Worm (Caenorhabditis elegans): ENCODE data around the gene nhr-3.

DNA sequence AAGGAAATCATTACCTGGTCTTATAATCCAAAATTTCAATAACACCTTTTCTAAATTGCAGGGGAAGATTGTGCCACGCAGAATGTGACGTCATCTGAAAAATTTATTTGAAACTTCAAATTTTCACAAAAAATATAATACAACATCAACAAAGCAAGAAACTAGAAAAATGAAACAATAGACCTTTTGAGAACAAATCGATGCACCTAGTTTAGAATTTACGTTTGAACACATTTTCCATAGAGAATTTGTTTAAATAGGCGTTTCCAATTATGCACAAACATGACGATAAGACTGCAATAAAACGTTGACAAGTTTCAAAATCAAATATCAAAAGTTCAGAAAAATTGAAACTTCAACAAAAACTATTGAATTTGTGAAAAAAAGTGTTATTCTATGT is 45.5 kb upstream of the nhr-3 start, which contains the start of gene fbxa-141:
- TF ChIP-seq egl-27 (tag; optimal IDR thresholded peaks at IDR 0.05) (no peak), daf-12 (tag; optimal IDR thresholded peaks at IDR 0.05) (no peak), aly-2 (tag; optimal IDR thresholded peaks at IDR 0.05) (no peak), skn-1 (tag; optimal IDR thresholded peaks at IDR 0.05) (no peak), nhr-12 (tag; optimal IDR thresholded peaks at IDR 0.05) (no peak), nhr-11 (tag; optimal IDR thresholded peaks at IDR 0.05) (no peak), nhr-28 (tag; optimal IDR thresholded peaks at IDR 0.05) (no peak), fkh-10 (GFP tag; optimal IDR thresholded peaks at IDR 0.05) (no peak), unc-62 (GFP tag; optimal IDR thresholded peaks at IDR 0.05) (no peak), ztf-11 (tag; optimal IDR thresholded peaks at IDR 0.05) (no peak), elt-3 (tag; optimal IDR thresholded peaks at IDR 0.05) (no peak), ceh-82 (tag; optimal IDR thresholded peaks at IDR 0.05) (no peak), unc-39 (tag; optimal IDR thresholded peaks at IDR 0.05) (no peak)
